Worm (Caenorhabditis elegans): ENCODE data around the gene K11H12.7.
A peak's percentile ranks its signal among the peaks of the same experiment; 100 is the strongest.

The K11H12.7 gene

DNA sequence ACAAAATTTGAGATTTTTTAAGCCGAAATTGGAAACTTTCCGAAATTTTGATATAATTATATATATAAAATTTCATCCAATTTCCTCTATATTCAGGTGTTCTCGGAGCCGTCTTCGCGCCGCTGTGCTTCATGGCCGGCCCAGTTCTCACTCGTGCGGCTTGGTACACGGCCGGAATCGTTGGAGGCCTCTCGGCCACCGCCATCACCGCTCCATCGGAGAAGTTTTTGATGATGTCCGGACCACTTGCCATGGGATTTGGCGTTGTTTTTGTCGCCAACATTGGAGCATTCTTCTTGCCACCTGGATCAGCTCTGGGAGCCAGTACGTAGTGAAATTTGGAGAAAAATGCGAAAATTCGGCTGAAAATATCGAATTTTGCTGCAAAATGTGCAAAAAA is 8.3 kb upstream of the K11H12.7 start:
- TF ChIP-seq mdl-1 (tag; optimal IDR thresholded peaks at IDR 0.05) (no peak), unc-55 (GFP tag; optimal IDR thresholded peaks at IDR 0.05) (no peak), nhr-237 (tag; optimal IDR thresholded peaks at IDR 0.05) (no peak), R02D3.7 (tag; optimal IDR thresholded peaks at IDR 0.05) (no peak), nhr-23 (tag; optimal IDR thresholded peaks at IDR 0.05) (no peak), nhr-10 (tag; optimal IDR thresholded peaks at IDR 0.05) (no peak), elt-3 (tag; optimal IDR thresholded peaks at IDR 0.05) (no peak), ceh-82 (tag; optimal IDR thresholded peaks at IDR 0.05) (no peak), ama-1 (optimal IDR thresholded peaks at IDR 0.05) (no peak), lin-11 (tag; optimal IDR thresholded peaks at IDR 0.05) (no peak), egl-27 (tag; optimal IDR thresholded peaks at IDR 0.05) (no peak), nhr-6 (tag; optimal IDR thresholded peaks at IDR 0.05) (no peak)

DNA sequence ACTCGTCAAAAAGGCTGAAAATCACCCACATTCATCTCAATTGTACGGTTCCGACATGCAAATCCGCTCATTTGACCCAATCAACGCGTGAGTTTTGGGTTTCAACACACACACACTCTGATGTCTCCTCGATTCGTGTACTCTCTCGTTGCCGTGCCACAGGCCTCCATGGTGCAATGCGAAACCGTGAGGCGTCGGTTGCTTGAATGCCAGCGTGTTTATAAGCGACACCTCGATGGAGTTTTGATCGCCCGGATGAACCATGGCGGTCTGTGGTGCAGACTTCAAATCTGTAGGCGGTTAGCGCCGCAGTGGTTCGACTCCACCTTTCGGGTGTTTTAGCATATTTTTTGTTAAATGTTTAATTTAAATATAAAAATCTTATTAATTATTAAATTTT is 7.4 kb upstream of the K11H12.7 start:
- TF ChIP-seq nhr-6 (tag; optimal IDR thresholded peaks at IDR 0.05) (no peak), mbf-1 (tag; optimal IDR thresholded peaks at IDR 0.05) (no peak), nhr-10 (tag; optimal IDR thresholded peaks at IDR 0.05) (no peak), lin-13 (GFP tag; optimal IDR thresholded peaks at IDR 0.05) (peak; percentile 28), nhr-11 (tag; optimal IDR thresholded peaks at IDR 0.05) (no peak), sma-9 (GFP tag; optimal IDR thresholded peaks at IDR 0.05) (peak; percentile 64), sma-9 (tag; optimal IDR thresholded peaks at IDR 0.05) (no peak), blmp-1 (tag; optimal IDR thresholded peaks at IDR 0.05; ENCODE audit: insufficient read depth) (no peak), nhr-21 (tag; optimal IDR thresholded peaks at IDR 0.05) (peak; percentile 12), nhr-25 (tag; optimal IDR thresholded peaks at IDR 0.05) (peak; percentile 9), C34F6.9 (tag; optimal IDR thresholded peaks at IDR 0.05) (peak; percentile 35), peb-1 (tag; optimal IDR thresholded peaks at IDR 0.05) (no peak), mdl-1 (tag; optimal IDR thresholded peaks at IDR 0.05) (peak in 1 of 2 experiments; percentile 30), sem-4 (tag; optimal IDR thresholded peaks at IDR 0.05) (no peak), nhr-237 (tag; optimal IDR thresholded peaks at IDR 0.05) (no peak), R02D3.7 (tag; optimal IDR thresholded peaks at IDR 0.05) (no peak), Y55F3AM.14 (GFP tag; optimal IDR thresholded peaks at IDR 0.05) (no peak), ceh-82 (tag; optimal IDR thresholded peaks at IDR 0.05) (no peak), ztf-1 (GFP tag; conservative IDR thresholded peaks at IDR 0.05) (no peak), ztf-11 (tag; optimal IDR thresholded peaks at IDR 0.05) (no peak), nhr-129 (tag; optimal IDR thresholded peaks at IDR 0.05) (peak; percentile 81), dmd-4 (tag; optimal IDR thresholded peaks at IDR 0.05) (no peak), ZK546.5 (tag; optimal IDR thresholded peaks at IDR 0.05) (no peak), ama-1 (optimal IDR thresholded peaks at IDR 0.05) (no peak), egl-27 (tag; optimal IDR thresholded peaks at IDR 0.05) (no peak), elt-1 (tag; optimal IDR thresholded peaks at IDR 0.05) (no peak), aly-2 (tag; optimal IDR thresholded peaks at IDR 0.05) (no peak), ztf-4 (tag; optimal IDR thresholded peaks at IDR 0.05) (no peak), sma-3 (GFP tag; optimal IDR thresholded peaks at IDR 0.05) (peak; percentile 54), elt-3 (tag; optimal IDR thresholded peaks at IDR 0.05) (no peak), gmeb-1 (tag; optimal IDR thresholded peaks at IDR 0.05) (peak; percentile 79), snpc-4 (tag; optimal IDR thresholded peaks at IDR 0.05) (peak; percentile 98), ceh-16 (tag; optimal IDR thresholded peaks at IDR 0.05) (peak; percentile 49), alr-1 (tag; optimal IDR thresholded peaks at IDR 0.05) (no peak), crh-2 (tag; optimal IDR thresholded peaks at IDR 0.05) (peak; percentile 37), fos-1 (tag; optimal IDR thresholded peaks at IDR 0.05) (no peak), nhr-77 (tag; optimal IDR thresholded peaks at IDR 0.05) (no peak), nhr-12 (tag; optimal IDR thresholded peaks at IDR 0.05) (no peak), unc-39 (tag; optimal IDR thresholded peaks at IDR 0.05) (no peak), lsy-2 (tag; optimal IDR thresholded peaks at IDR 0.05) (peak; percentile 79), mab-5 (tag; optimal IDR thresholded peaks at IDR 0.05) (no peak), unc-62 (GFP tag; optimal IDR thresholded peaks at IDR 0.05) (no peak), unc-55 (GFP tag; optimal IDR thresholded peaks at IDR 0.05) (peak; percentile 2), lin-11 (tag; optimal IDR thresholded peaks at IDR 0.05) (peak; percentile 11), skn-1 (tag; optimal IDR thresholded peaks at IDR 0.05) (no peak), lin-39 (tag; optimal IDR thresholded peaks at IDR 0.05) (no peak), zag-1 (tag; optimal IDR thresholded peaks at IDR 0.05) (no peak), F13H6.1 (tag; optimal IDR thresholded peaks at IDR 0.05) (peak; percentile 46), nhr-23 (tag; optimal IDR thresholded peaks at IDR 0.05) (no peak)

Data from whole organism, L2 larva.